Worm (Caenorhabditis elegans): Measurements from ENCODE around the gene Y55F3AM.5.

Gene Y55F3AM.5

ce11 chrIV:991181-991642 lies 7.8 kb upstream of the Y55F3AM.5 start (continued):
- TF ChIP-seq somi-1 (GFP tag; optimal IDR thresholded peaks at IDR 0.05) (peak; percentile 50), madf-3 (GFP tag; IDR thresholded peaks at IDR 0.05) (peak; percentile 89), egrh-3 (GFP tag; IDR thresholded peaks at IDR 0.05) (peak; percentile 35; the same call in 1 of the 2 replicates), bed-1 (GFP tag; IDR thresholded peaks at IDR 0.05) (0 out of 2 replicates have a peak, but pooled peaks have one; percentile 54), akir-1 (GFP tag; optimal IDR thresholded peaks at IDR 0.05) (no peak), ceh-79 (tag; optimal IDR thresholded peaks at IDR 0.05) (peak; percentile 79), F49E8.2 (tag; optimal IDR thresholded peaks at IDR 0.05; ENCODE audit: insufficient read depth) (peak; percentile 98), sptf-2 (GFP tag; optimal IDR thresholded peaks at IDR 0.05) (peak; percentile 89), fkh-3 (tag; optimal IDR thresholded peaks at IDR 0.05) (no peak), ceh-91 (GFP tag; IDR thresholded peaks at IDR 0.05) (peak; percentile 82; the same call in 1 of the 2 replicates), snpc-4 (GFP tag; optimal IDR thresholded peaks at IDR 0.05) (peak; percentile 97), snpc-4 (tag; optimal IDR thresholded peaks at IDR 0.05) (peak; percentile 97 to 99 (median 98)), attf-6 (GFP tag; IDR thresholded peaks at IDR 0.05) (peak; percentile 96), unc-130 (GFP tag; optimal IDR thresholded peaks at IDR 0.05) (peak; percentile 76), F57A8.1 (GFP tag; optimal IDR thresholded peaks at IDR 0.05) (no peak), ama-1 (optimal IDR thresholded peaks at IDR 0.05) (peak; percentile 85), ama-1 (GFP tag; optimal IDR thresholded peaks at IDR 0.05) (peak in 1 of 2 experiments; percentile 91), mcd-1 (GFP tag; IDR thresholded peaks at IDR 0.05) (peak; percentile 89), tlf-1 (GFP tag; optimal IDR thresholded peaks at IDR 0.05) (peak; percentile 88), cebp-1 (GFP tag; IDR thresholded peaks at IDR 0.05) (no peak), cebp-1 (tag; optimal IDR thresholded peaks at IDR 0.05) (peak; percentile 59), madf-8 (GFP tag; conservative IDR thresholded peaks at IDR 0.05) (peak; percentile 43), lin-26 (GFP tag; IDR thresholded peaks at IDR 0.05) (peak; percentile 93), pbrm-1 (GFP tag; IDR thresholded peaks at IDR 0.05) (peak; percentile 96), D2030.7 (GFP tag; IDR thresholded peaks at IDR 0.05) (peak; percentile 100), F37B4.10 (GFP tag; IDR thresholded peaks at IDR 0.05) (peak; percentile 85; the same call in 1 of the 2 replicates), B0336.3 (GFP tag; IDR thresholded peaks at IDR 0.05) (peak; percentile 97), K12H6.12 (tag; optimal IDR thresholded peaks at IDR 0.05) (peak; percentile 37), attf-5 (GFP tag; optimal IDR thresholded peaks at IDR 0.05) (peak; percentile 4), egl-44 (GFP tag; IDR thresholded peaks at IDR 0.05) (peak; percentile 64; the same call in 1 of the 2 replicates), aptf-3 (GFP tag; IDR thresholded peaks at IDR 0.05) (peak; percentile 87; the same call in 1 of the 2 replicates), snpc-3.4 (tag; optimal IDR thresholded peaks at IDR 0.05) (peak; percentile 98), F52B5.7 (tag; optimal IDR thresholded peaks at IDR 0.05) (peak; percentile 90), ztf-6 (GFP tag; IDR thresholded peaks at IDR 0.05) (no peak), Y67H2A.10 (GFP tag; conservative IDR thresholded peaks at IDR 0.05) (no peak; the same call in 1 of the 2 replicates), lsy-27 (tag; optimal IDR thresholded peaks at IDR 0.05; ENCODE audit: borderline replicate concordance, insufficient read depth) (peak; percentile 49), T26A5.8 (tag; optimal IDR thresholded peaks at IDR 0.05) (peak; percentile 66), ztf-22 (GFP tag; optimal IDR thresholded peaks at IDR 0.05) (no peak), tbx-9 (tag; optimal IDR thresholded peaks at IDR 0.05; ENCODE audit: borderline replicate concordance) (peak; percentile 10), F57C9.4 (tag; optimal IDR thresholded peaks at IDR 0.05) (no peak), rpc-1 (optimal IDR thresholded peaks at IDR 0.05) (no peak), rpc-1 (tag; optimal IDR thresholded peaks at IDR 0.05) (peak; percentile 5), hmg-20 (GFP tag; IDR thresholded peaks at IDR 0.05) (peak; percentile 63; the same call in 1 of the 2 replicates), efl-1 (GFP tag; optimal IDR thresholded peaks at IDR 0.05) (peak; percentile 62), zim-3 (tag; optimal IDR thresholded peaks at IDR 0.05) (peak; percentile 90), lin-54 (GFP tag; optimal IDR thresholded peaks at IDR 0.05) (peak; percentile 89), ztf-18 (tag; optimal IDR thresholded peaks at IDR 0.05) (peak; percentile 39), nfya-2 (GFP tag; IDR thresholded peaks at IDR 0.05) (peak; percentile 19; the same call in 1 of the 2 replicates), unc-62 (GFP tag; optimal IDR thresholded peaks at IDR 0.05) (no peak)

Data from whole organism, young adult.